Fruit fly (Drosophila melanogaster): ENCODE data around the gene RYa-R.

The RYa-R gene

DNA sequence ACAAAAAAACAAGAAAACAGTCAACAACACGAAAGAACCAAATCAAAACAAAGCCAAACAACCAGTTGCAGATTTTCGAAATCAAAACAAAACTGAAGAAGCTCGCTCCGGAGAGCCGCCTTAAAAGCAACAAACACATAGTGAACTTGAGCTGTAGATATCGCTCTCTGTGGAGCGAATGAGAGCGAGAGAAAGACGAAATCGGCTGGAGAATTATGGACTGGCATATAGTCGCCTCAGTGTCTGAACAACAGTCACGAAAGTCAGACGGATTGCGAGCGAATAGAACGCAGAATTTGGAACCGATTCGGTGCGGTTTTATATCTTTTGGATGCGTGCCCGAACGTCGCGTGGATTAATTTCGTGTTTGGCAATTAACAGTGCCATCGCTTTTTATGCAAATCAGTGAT lies 16.5 kb upstream of the RYa-R start (continued):
- TF ChIP-seq bsh (GFP tag; optimal IDR thresholded peaks at IDR 0.05) (no peak), pros (GFP tag; optimal IDR thresholded peaks at IDR 0.05) (peak; percentile 20), Sox102F (GFP tag; optimal IDR thresholded peaks at IDR 0.05) (no peak), CG16779 (GFP tag; IDR thresholded peaks at IDR 0.05) (0 out of 2 replicates have a peak, but pooled peaks have one; percentile 39), Vsx1 (GFP tag; optimal IDR thresholded peaks at IDR 0.05) (peak; percentile 28), CG13775 (GFP tag; optimal IDR thresholded peaks at IDR 0.05) (no peak), unc-4 (GFP tag; IDR thresholded peaks at IDR 0.05; ENCODE audit: partially characterized antibody) (peak; percentile 52), Dbx (GFP tag; IDR thresholded peaks at IDR 0.05) (peak; percentile 53; the same call in 2 of the 3 replicates), MTF-1 (GFP tag; optimal IDR thresholded peaks at IDR 0.05; ENCODE audit: borderline replicate concordance) (peak; percentile 16), row (GFP tag; IDR thresholded peaks at IDR 0.05) (peak; percentile 26; the same call in 1 of the 3 replicates), Taf1 (GFP tag; IDR thresholded peaks at IDR 0.05) (0 out of 2 replicates have a peak, but pooled peaks have one; percentile 17), lab (GFP tag; optimal IDR thresholded peaks at IDR 0.05) (peak; percentile 65), Fer1 (GFP tag; optimal IDR thresholded peaks at IDR 0.05) (peak; percentile 37), CG9215 (GFP tag; IDR thresholded peaks at IDR 0.05) (no peak), CG15514 (GFP tag; optimal IDR thresholded peaks at IDR 0.05) (peak; percentile 6), zfh2 (GFP tag; optimal IDR thresholded peaks at IDR 0.05) (no peak), emc (GFP tag; optimal IDR thresholded peaks at IDR 0.05) (no peak), CG1832 (GFP tag; optimal IDR thresholded peaks at IDR 0.05) (no peak), bowl (GFP tag; IDR thresholded peaks at IDR 0.05) (no peak), CG13894 (tag; optimal IDR thresholded peaks at IDR 0.05) (peak; percentile 60), CG13287 (GFP tag; IDR thresholded peaks at IDR 0.05; ENCODE audit: partially characterized antibody) (peak; percentile 70), ERR (GFP tag; optimal IDR thresholded peaks at IDR 0.05) (peak; percentile 15), CG34422 (GFP tag; IDR thresholded peaks at IDR 0.05) (peak; percentile 47; the same call in 1 of the 3 replicates), Awh (GFP tag; IDR thresholded peaks at IDR 0.05) (peak; percentile 58; the same call in 1 of the 2 replicates), CoRest (tag; optimal IDR thresholded peaks at IDR 0.05) (no peak), Ets97D (GFP tag; optimal IDR thresholded peaks at IDR 0.05) (no peak), Med (GFP tag) (peak; percentile 83), danr (GFP tag; IDR thresholded peaks at IDR 0.05) (no peak), CG31224 (GFP tag; IDR thresholded peaks at IDR 0.05) (no peak), abd-A (tag; optimal IDR thresholded peaks at IDR 0.05) (peak; percentile 57), amos (GFP tag; IDR thresholded peaks at IDR 0.05; ENCODE audit: partially characterized antibody) (peak; percentile 48; the same call in 1 of the 2 replicates), CG2678 (tag; optimal IDR thresholded peaks at IDR 0.05) (no peak), sc (optimal IDR thresholded peaks at IDR 0.05) (no peak), sc (GFP tag; optimal IDR thresholded peaks at IDR 0.05) (no peak), Deaf1 (tag; optimal IDR thresholded peaks at IDR 0.05) (peak; percentile 68), psq (GFP tag; optimal IDR thresholded peaks at IDR 0.05) (peak; percentile 29), dpn (GFP tag; optimal IDR thresholded peaks at IDR 0.05) (no peak), CG2199 (GFP tag; IDR thresholded peaks at IDR 0.05) (0 out of 3 replicates have a peak, but pooled peaks have one; percentile 52), CG9609 (GFP tag; optimal IDR thresholded peaks at IDR 0.05) (no peak), CG18599 (GFP tag; optimal IDR thresholded peaks at IDR 0.05) (no peak), Lim3 (GFP tag; IDR thresholded peaks at IDR 0.05) (no peak), dati (GFP tag; IDR thresholded peaks at IDR 0.05) (no peak), CG8478 (optimal IDR thresholded peaks at IDR 0.05) (no peak), slp2 (GFP tag; optimal IDR thresholded peaks at IDR 0.05) (no peak), CG11504 (tag; optimal IDR thresholded peaks at IDR 0.05) (no peak), CG7556 (GFP tag; optimal IDR thresholded peaks at IDR 0.05) (no peak), tio (GFP tag; optimal IDR thresholded peaks at IDR 0.05) (no peak), tna (GFP tag; IDR thresholded peaks at IDR 0.05; ENCODE audit: partially characterized antibody) (peak; percentile 68), CG2120 (GFP tag; optimal IDR thresholded peaks at IDR 0.05) (no peak), CG15696 (tag; optimal IDR thresholded peaks at IDR 0.05) (no peak), gcm2 (GFP tag; optimal IDR thresholded peaks at IDR 0.05) (no peak)

Measured in whole organism, embryonic.